Fruit fly (Drosophila melanogaster) whole organism, embryonic: Measurements from ENCODE around the gene CG3566.

Source experiments
- ATbp ChIP-seq: fragments of 200-800 bp; sonication (Bioruptor generic); optimal IDR thresholded peaks from 2 replicates; lab custom pipeline; 2017; ENCODE audit warnings: missing biosample characterization, mild to moderate bottlenecking, missing genetic modification characterization, missing genetic modification reagents
- Adf1 ChIP-seq: fragments of 200-800 bp; sonication (Bioruptor generic); IDR thresholded peaks from 2 replicates; pipeline ENCODE4 v1.3.6; 2022; ENCODE audit warnings: missing biosample characterization, missing genetic modification characterization
- BEAF-32 ChIP-seq: fragments of 200-800 bp; sonication (Bioruptor generic); optimal IDR thresholded peaks from 3 replicates; lab custom pipeline; 2017; ENCODE audit warnings: missing biosample characterization, missing genetic modification characterization, mild to moderate bottlenecking, moderate library complexity, missing genetic modification reagents
- CG11504 ChIP-seq: fragments of 200-800 bp; sonication (Bioruptor generic); optimal IDR thresholded peaks from 3 replicates; lab custom pipeline; 2019; ENCODE audit warnings: missing biosample characterization, mild to moderate bottlenecking, missing genetic modification characterization, moderate library complexity
- CG12071 ChIP-seq: fragments of 200-800 bp; sonication (Bioruptor generic); optimal IDR thresholded peaks from 3 replicates; lab custom pipeline; 2018; ENCODE audit warnings: missing biosample characterization, mild to moderate bottlenecking, missing genetic modification characterization
- CG12391 ChIP-seq: fragments of 200-800 bp; sonication (Bioruptor generic); optimal IDR thresholded peaks from 3 replicates; lab custom pipeline; 2018; ENCODE audit warnings: missing biosample characterization, mild to moderate bottlenecking, missing genetic modification characterization, moderate library complexity
- CG15269 ChIP-seq: fragments of 200-800 bp; sonication (Bioruptor generic); optimal IDR thresholded peaks from 2 replicates; lab custom pipeline; 2018; ENCODE audit warnings: missing biosample characterization, mild to moderate bottlenecking, missing genetic modification characterization, moderate library complexity
- CG17912 ChIP-seq: fragments of 200-800 bp; sonication (Bioruptor generic); optimal IDR thresholded peaks from 2 replicates; lab custom pipeline; 2018; ENCODE audit warnings: missing biosample characterization, mild to moderate bottlenecking, missing genetic modification characterization
- CG1832 ChIP-seq: fragments of 200-800 bp; sonication (Bioruptor generic); optimal IDR thresholded peaks from 2 replicates; lab custom pipeline; 2017; ENCODE audit warnings: missing biosample characterization, mild to moderate bottlenecking, missing genetic modification characterization, inconsistent platforms
- CG18619 ChIP-seq: fragments of 200-800 bp; sonication (Bioruptor generic); optimal IDR thresholded peaks from 3 replicates; lab custom pipeline; 2017; ENCODE audit warnings: missing biosample characterization, mild to moderate bottlenecking, missing genetic modification characterization
- CG2120 ChIP-seq: fragments of 200-800 bp; sonication (Bioruptor generic); optimal IDR thresholded peaks from 3 replicates; lab custom pipeline; 2016; ENCODE audit warnings: missing biosample characterization, missing genetic modification characterization
- CG31388 ChIP-seq: fragments of 200-800 bp; sonication (Bioruptor generic); optimal IDR thresholded peaks from 2 replicates; lab custom pipeline; 2016; ENCODE audit warnings: missing biosample characterization, missing genetic modification characterization
- CG3838 ChIP-seq: fragments of 200-800 bp; sonication (Bioruptor generic); optimal IDR thresholded peaks from 3 replicates; lab custom pipeline; 2016; ENCODE audit warnings: missing biosample characterization, missing genetic modification characterization
- CG43689 ChIP-seq: fragments of 200-800 bp; sonication (Bioruptor generic); IDR thresholded peaks from 2 replicates; pipeline ENCODE4 v1.3.6; 2022; ENCODE audit warnings: missing biosample characterization, missing genetic modification characterization
- CG6175 ChIP-seq: fragments of 200-800 bp; sonication (Bioruptor generic); IDR thresholded peaks from 3 replicates; pipeline ENCODE4 v1.3.6; 2022; ENCODE audit warnings: missing biosample characterization, missing genetic modification characterization
- CG8388 ChIP-seq: fragments of 200-800 bp; sonication (Bioruptor generic); optimal IDR thresholded peaks from 2 replicates; lab custom pipeline; 2019; ENCODE audit warnings: missing biosample characterization, mild to moderate bottlenecking, missing genetic modification characterization, moderate library complexity
- CG9876 ChIP-seq: fragments of 200-800 bp; sonication (Bioruptor generic); optimal IDR thresholded peaks from 2 replicates; lab custom pipeline; 2016; ENCODE audit warnings: missing biosample characterization, missing genetic modification characterization
- Doc2 ChIP-seq: fragments of 200-800 bp; sonication (Bioruptor generic); IDR thresholded peaks from 2 replicates; pipeline ENCODE4 v1.3.6; 2022; ENCODE audit warnings: missing biosample characterization, missing genetic modification characterization
- Drgx ChIP-seq: fragments of 200-800 bp; sonication (Bioruptor generic); IDR thresholded peaks from 2 replicates; pipeline ENCODE4 v1.3.6; 2022; ENCODE audit warnings: missing biosample characterization, missing genetic modification characterization
- HLH54F ChIP-seq: fragments of 200-800 bp; sonication (Bioruptor generic); optimal IDR thresholded peaks from 3 replicates; lab custom pipeline; 2016; ENCODE audit warnings: missing biosample characterization, missing genetic modification characterization
- Hey ChIP-seq: fragments of 200-800 bp; sonication (Bioruptor generic); optimal IDR thresholded peaks from 3 replicates; lab custom pipeline; 2018; ENCODE audit warnings: missing biosample characterization, mild to moderate bottlenecking, missing genetic modification characterization
- Hr51 ChIP-seq, 2 experiments: fragments of 200-800 bp; sonication (Bioruptor generic); optimal IDR thresholded peaks; 2 replicates in 1 of 2; 3 replicates in 1 of 2; lab custom pipeline; 2016 to 2018; ENCODE audit warnings: missing biosample characterization in 2 of 2, missing genetic modification characterization in 2 of 2, mild to moderate bottlenecking in 1 of 2, moderate library complexity in 1 of 2
- Med ChIP-seq: fragments of 200-800 bp; sonication (Bioruptor generic); peaks from one replicate; lab custom pipeline; 2016; ENCODE audit warnings: missing biosample characterization, missing genetic modification characterization, mild to moderate bottlenecking, inconsistent platforms, moderate library complexity
- Ptx1 ChIP-seq: fragments of 200-800 bp; sonication (Bioruptor generic); IDR thresholded peaks from 2 replicates; pipeline ENCODE4 v1.3.6; 2022; ENCODE audit warnings: missing biosample characterization, missing genetic modification characterization
- disco-r ChIP-seq: fragments of 200-800 bp; sonication (Bioruptor generic); optimal IDR thresholded peaks from 2 replicates; lab custom pipeline; 2016; ENCODE audit warnings: missing biosample characterization, missing genetic modification characterization
- eyg ChIP-seq: fragments of 200-800 bp; sonication (Bioruptor generic); optimal IDR thresholded peaks from 3 replicates; lab custom pipeline; 2016; ENCODE audit warnings: missing biosample characterization, missing genetic modification characterization
- her ChIP-seq: fragments of 200-800 bp; sonication (Bioruptor generic); optimal IDR thresholded peaks from 2 replicates; lab custom pipeline; 2016; ENCODE audit warnings: missing biosample characterization, missing genetic modification characterization
- lov ChIP-seq, 2 experiments: fragments of 200-800 bp in 1 of 2; fragments of >200 bp in 1 of 2; sonication (Bioruptor generic) in 1 of 2; IDR thresholded peaks in 1 of 2; optimal IDR thresholded peaks in 1 of 2; 2 replicates in 1 of 2; 3 replicates in 1 of 2; pipeline versions ENCODE4 v1.3.6 to Lab custom; 2017 to 2022; ENCODE audit warnings: missing biosample characterization in 1 of 2, missing genetic modification characterization in 1 of 2
- luna ChIP-seq: fragments of 200-800 bp; sonication (Bioruptor generic); optimal IDR thresholded peaks from 2 replicates; lab custom pipeline; 2016; ENCODE audit warnings: missing biosample characterization, missing genetic modification characterization
- nerfin-2 ChIP-seq: fragments of 200-800 bp; sonication (Bioruptor generic); IDR thresholded peaks from 2 replicates; pipeline ENCODE4 v1.3.6; 2022; ENCODE audit warnings: missing biosample characterization, missing genetic modification characterization; ENCODE audit not compliant: partially characterized antibody
- row ChIP-seq: fragments of 200-800 bp; sonication (Bioruptor generic); IDR thresholded peaks from 3 replicates; pipeline ENCODE4 v1.3.6; 2022; ENCODE audit warnings: missing biosample characterization, missing genetic modification characterization
- sim ChIP-seq: fragments of 200-800 bp; sonication (Bioruptor generic); IDR thresholded peaks from 2 replicates; pipeline ENCODE4 v1.3.6; 2022; ENCODE audit warnings: missing biosample characterization, missing genetic modification characterization
- sr ChIP-seq: fragments of 200-800 bp; sonication (Bioruptor generic); IDR thresholded peaks from 3 replicates; pipeline ENCODE4 v1.3.6; 2022; ENCODE audit warnings: missing biosample characterization, missing genetic modification characterization
- tin ChIP-seq: fragments of 200-800 bp; sonication (Bioruptor generic); optimal IDR thresholded peaks from 3 replicates; lab custom pipeline; 2016; ENCODE audit warnings: missing biosample characterization, missing genetic modification characterization
- vvl ChIP-seq: fragments of 200-800 bp; sonication (Bioruptor generic); IDR thresholded peaks from 2 replicates; pipeline ENCODE4 v1.3.6; 2022; ENCODE audit warnings: missing biosample characterization, missing genetic modification characterization
- zfh2 ChIP-seq: fragments of 200-800 bp; sonication (Bioruptor generic); optimal IDR thresholded peaks from 2 replicates; lab custom pipeline; 2016; ENCODE audit warnings: missing biosample characterization, missing genetic modification characterization

Gene CG3566

dm6 chrX:6308852-6309251, 32.3 kb upstream of the CG3566 start, which contains the start of gene CG15894 (continued):
- peak; percentile 64 for TF ChIP-seq row
- no peak for TF ChIP-seq sim
- no peak for TF ChIP-seq zfh2 (GFP tag; lab: Kevin White, UChicago)
- no peak for TF ChIP-seq CG18619 (GFP tag; lab: Kevin White, UChicago)
- no peak for TF ChIP-seq disco-r (GFP tag; lab: Kevin White, UChicago)
- peak; percentile 6 for TF ChIP-seq CG12071 (GFP tag; lab: Kevin White, UChicago)
- no peak for TF ChIP-seq Ptx1
- no peak for TF ChIP-seq CG31388
- TF ChIP-seq CG15269 (tag; lab: Kevin White, UChicago): peak; percentile 14
- TF ChIP-seq BEAF-32 (GFP tag; lab: Kevin White, UChicago): no peak
- no peak for TF ChIP-seq Hey
- TF ChIP-seq CG8388 (GFP tag; lab: Kevin White, UChicago): peak; percentile 25
- no peak for TF ChIP-seq lov (optimal IDR thresholded peaks at IDR 0.05; lab: Kevin White, UChicago)
- TF ChIP-seq lov (GFP tag; IDR thresholded peaks at IDR 0.05; lab: Robert Waterston, UW): no peak
- no peak for TF ChIP-seq ATbp (GFP tag; lab: Kevin White, UChicago)
- no peak for TF ChIP-seq CG17912
- TF ChIP-seq CG3838 (GFP tag; lab: Kevin White, UChicago): no peak
- TF ChIP-seq CG1832 (GFP tag; lab: Kevin White, UChicago): no peak
- no peak for TF ChIP-seq CG43689
- TF ChIP-seq Drgx (GFP tag; lab: Robert Waterston, UW): peak; percentile 38; the same call in 1 of the 2 replicates

dm6 chrX:6305317-6305716, 28.8 kb upstream of the CG3566 start:
- TF ChIP-seq nerfin-2: no peak
- TF ChIP-seq Drgx (GFP tag; lab: Robert Waterston, UW): peak; percentile 47; the same call in 1 of the 2 replicates

dm6 chrX:6304203-6304602, 27.7 kb upstream of the CG3566 start:
- TF ChIP-seq Drgx (GFP tag; lab: Robert Waterston, UW) (peak; percentile 26; the same call in 1 of the 2 replicates), tin (GFP tag; lab: Kevin White, UChicago) (no peak), Doc2 (GFP tag; lab: Robert Waterston, UW) (no peak), eyg (GFP tag; lab: Kevin White, UChicago) (no peak)
- TF ChIP-seq, all 482 proteins: peak for 1

dm6 chrX:6303675-6304074, 27.2 kb upstream of the CG3566 start, which contains the start of gene CG3823:
Gene CG3823, plus strand, starts transcription at chrX:6303975.
- TF ChIP-seq Adf1 (GFP tag; lab: Robert Waterston, UW): peak; percentile 61
- 0 out of 3 replicates have a peak, but pooled peaks have one; percentile 18 for TF ChIP-seq CG6175 (GFP tag; lab: Robert Waterston, UW)
- TF ChIP-seq her (GFP tag; lab: Kevin White, UChicago): no peak
- TF ChIP-seq CG1832 (GFP tag; lab: Kevin White, UChicago): peak; percentile 21
- TF ChIP-seq CG9876 (GFP tag; lab: Kevin White, UChicago): no peak

dm6 chrX:6303196-6303595, 26.7 kb upstream of the CG3566 start:
- peak; percentile 2 for TF ChIP-seq CG15269 (tag; lab: Kevin White, UChicago)
- TF ChIP-seq vvl (GFP tag; lab: Robert Waterston, UW): peak; percentile 22; the same call in 1 of the 2 replicates
- TF ChIP-seq Hr51 (GFP tag; optimal IDR thresholded peaks at IDR 0.05; lab: Kevin White, UChicago): peak in 1 of 2 experiments; percentile 20
- peak; percentile 54; the same call in 1 of the 3 replicates for TF ChIP-seq sr (GFP tag; lab: Robert Waterston, UW)
- peak; percentile 3 for TF ChIP-seq CG12391 (tag; lab: Kevin White, UChicago)
- TF ChIP-seq CG11504 (tag; lab: Kevin White, UChicago): peak; percentile 29
- no peak for TF ChIP-seq luna (GFP tag; lab: Kevin White, UChicago)
- TF ChIP-seq HLH54F (GFP tag; lab: Kevin White, UChicago): no peak
- TF ChIP-seq CG2120 (GFP tag; lab: Kevin White, UChicago): peak; percentile 20
- peak; percentile 37 for TF ChIP-seq Med
